Worm (Caenorhabditis elegans): ENCODE results near the gene clec-202.

DNA sequence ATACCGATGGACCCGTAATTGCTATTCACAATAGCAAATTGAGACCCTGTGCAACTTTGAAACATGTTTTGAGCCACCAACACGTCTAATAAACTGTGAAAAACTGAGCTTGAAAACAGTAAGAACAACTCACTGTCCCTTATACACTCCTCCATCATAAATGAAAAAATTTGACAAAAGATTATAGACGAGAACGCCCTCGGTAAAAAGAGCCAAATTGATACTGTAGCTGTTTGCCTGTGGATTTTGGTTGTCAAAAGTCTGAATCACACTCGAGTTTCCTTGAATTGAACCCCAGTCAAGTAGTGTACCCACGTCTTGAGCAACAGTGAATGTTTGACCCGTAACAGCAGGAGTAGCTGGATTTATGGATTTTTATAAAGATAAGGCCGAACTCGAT, 20.2 kb upstream of the clec-202 start:
- TF ChIP-seq W03F9.2 (tag; optimal IDR thresholded peaks at IDR 0.05) (no peak), him-1 (tag; optimal IDR thresholded peaks at IDR 0.05) (no peak)

Measured in whole organism, L4/young adult.